Worm (Caenorhabditis elegans): ENCODE results near the gene cgh-1.

The cgh-1 gene

DNA sequence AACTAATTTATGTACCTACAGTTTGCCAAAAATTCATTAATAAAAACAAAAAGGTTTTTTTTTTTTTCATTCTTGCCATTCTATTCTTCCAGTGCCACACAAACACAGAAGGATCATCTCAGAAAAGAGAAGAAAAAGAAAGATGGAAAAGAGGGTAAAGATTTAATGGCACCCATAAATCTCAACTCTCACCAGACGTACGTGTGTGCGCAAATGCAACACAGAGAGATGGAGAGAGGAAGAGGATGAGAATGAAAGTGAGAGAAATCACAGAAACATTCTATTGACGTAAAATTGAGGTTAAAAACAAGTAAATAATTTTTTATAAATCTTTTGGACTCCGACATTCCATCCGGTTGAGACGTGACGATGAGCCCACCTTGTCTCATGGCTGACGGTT is 46.6 kb upstream of the cgh-1 start:
- TF ChIP-seq ceh-58 (GFP tag; IDR thresholded peaks at IDR 0.05) = no peak
- no peak for TF ChIP-seq akir-1 (GFP tag; optimal IDR thresholded peaks at IDR 0.05)
- TF ChIP-seq bed-1 (GFP tag; IDR thresholded peaks at IDR 0.05) = no peak
- no peak for TF ChIP-seq lin-54 (GFP tag; optimal IDR thresholded peaks at IDR 0.05)
- no peak for TF ChIP-seq nhr-27 (tag; optimal IDR thresholded peaks at IDR 0.05)
- TF ChIP-seq B0035.1 (tag; optimal IDR thresholded peaks at IDR 0.05) = no peak
- TF ChIP-seq nhr-90 (tag; optimal IDR thresholded peaks at IDR 0.05) = no peak
- TF ChIP-seq attf-6 (GFP tag; IDR thresholded peaks at IDR 0.05) = no peak
- no peak for TF ChIP-seq him-1 (tag; optimal IDR thresholded peaks at IDR 0.05)
- TF ChIP-seq pha-4 (tag; optimal IDR thresholded peaks at IDR 0.05) = no peak
- no peak for TF ChIP-seq sdz-38 (tag; optimal IDR thresholded peaks at IDR 0.05)
- TF ChIP-seq lsl-1 (GFP tag; optimal IDR thresholded peaks at IDR 0.05) = no peak
- TF ChIP-seq zim-3 (tag; optimal IDR thresholded peaks at IDR 0.05) = no peak
- TF ChIP-seq Y95B8A.8 (GFP tag; IDR thresholded peaks at IDR 0.05) = no peak
- no peak for TF ChIP-seq K12H6.12 (tag; optimal IDR thresholded peaks at IDR 0.05)
- TF ChIP-seq F10E7.11 (tag; optimal IDR thresholded peaks at IDR 0.05) = no peak

DNA sequence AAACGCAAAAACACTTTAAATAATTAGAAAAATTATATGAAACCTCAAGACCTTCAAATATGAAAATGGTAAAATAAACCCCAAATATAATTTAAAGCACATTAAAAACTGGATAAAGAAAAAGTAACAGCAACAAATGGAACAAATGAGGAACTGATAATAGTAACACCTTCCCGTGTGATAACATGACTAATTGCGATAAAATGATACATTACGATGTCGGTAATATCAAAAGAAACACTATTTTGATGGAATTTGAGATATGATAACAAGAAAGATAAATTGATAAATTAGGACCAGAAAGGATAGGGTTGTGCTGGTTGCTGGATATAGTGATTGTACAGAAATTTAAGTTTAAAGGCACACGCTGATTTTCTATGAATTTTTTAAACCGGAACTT is 44.4 kb upstream of the cgh-1 start:
- TF ChIP-seq unc-130 (GFP tag; optimal IDR thresholded peaks at IDR 0.05) = no peak
- TF ChIP-seq nfya-2 (GFP tag; IDR thresholded peaks at IDR 0.05) = no peak
- TF ChIP-seq lir-1 (GFP tag; conservative IDR thresholded peaks at IDR 0.05) = no peak
- no peak for TF ChIP-seq nhr-179 (tag; optimal IDR thresholded peaks at IDR 0.05)
- TF ChIP-seq Y53F4B.3 (GFP tag; IDR thresholded peaks at IDR 0.05) = no peak
- TF ChIP-seq attf-6 (GFP tag; IDR thresholded peaks at IDR 0.05) = no peak
- no peak for TF ChIP-seq Y79H2A.3 (GFP tag; conservative IDR thresholded peaks at IDR 0.05)

ce11 chrIII:7536559-7536958 is 38.9 kb upstream of the cgh-1 start, which contains the start of gene lin-39:
Gene lin-39, minus strand, starts transcription at chrIII:7536632.
- TF ChIP-seq cebp-1 (GFP tag; IDR thresholded peaks at IDR 0.05) (no peak), cebp-1 (tag; optimal IDR thresholded peaks at IDR 0.05) (no peak), Y67H2A.10 (GFP tag; conservative IDR thresholded peaks at IDR 0.05) (no peak), snpc-3.4 (tag; optimal IDR thresholded peaks at IDR 0.05) (no peak), lin-40 (tag; optimal IDR thresholded peaks at IDR 0.05) (no peak), snpc-4 (GFP tag; optimal IDR thresholded peaks at IDR 0.05) (no peak), snpc-4 (tag; optimal IDR thresholded peaks at IDR 0.05) (no peak)

ce11 chrIII:7535347-7535746 is 37.7 kb upstream of the cgh-1 start:
- TF ChIP-seq rec-8 (tag; optimal IDR thresholded peaks at IDR 0.05) (no peak), lsy-27 (tag; optimal IDR thresholded peaks at IDR 0.05; ENCODE audit: borderline replicate concordance, insufficient read depth) (no peak), rpc-1 (optimal IDR thresholded peaks at IDR 0.05) (no peak), rpc-1 (tag; optimal IDR thresholded peaks at IDR 0.05) (no peak), sea-2 (GFP tag; IDR thresholded peaks at IDR 0.05) (no peak), F39B2.1 (GFP tag; IDR thresholded peaks at IDR 0.05) (no peak), fkh-3 (tag; optimal IDR thresholded peaks at IDR 0.05) (no peak), C17E4.6 (GFP tag; IDR thresholded peaks at IDR 0.05) (no peak), ceh-58 (GFP tag; IDR thresholded peaks at IDR 0.05) (no peak), hsf-1 (GFP tag; IDR thresholded peaks at IDR 0.05) (no peak), lin-26 (GFP tag; IDR thresholded peaks at IDR 0.05) (no peak), cebp-1 (GFP tag; IDR thresholded peaks at IDR 0.05) (no peak), cebp-1 (tag; optimal IDR thresholded peaks at IDR 0.05) (no peak), tlf-1 (GFP tag; optimal IDR thresholded peaks at IDR 0.05) (no peak), attf-6 (GFP tag; IDR thresholded peaks at IDR 0.05) (no peak), let-526 (GFP tag; IDR thresholded peaks at IDR 0.05) (no peak), ztf-3 (GFP tag; optimal IDR thresholded peaks at IDR 0.05) (no peak), Y67H2A.10 (GFP tag; conservative IDR thresholded peaks at IDR 0.05) (no peak), let-607 (tag; optimal IDR thresholded peaks at IDR 0.05) (no peak)
